Worm (Caenorhabditis elegans): Measurements from ENCODE around the gene iglr-1.
A peak's percentile ranks its signal among the peaks of the same experiment; 100 is the strongest.

iglr-1 gene

ce11 chrX:14946464-14947354 is 44.5 kb downstream of the iglr-1 start (continued):
- no peak for TF ChIP-seq lin-39 (tag; optimal IDR thresholded peaks at IDR 0.05)
- no peak for TF ChIP-seq nhr-11 (tag; optimal IDR thresholded peaks at IDR 0.05)
- peak; percentile 20 for TF ChIP-seq skn-1 (tag; optimal IDR thresholded peaks at IDR 0.05)

ce11 chrX:14946217-14946463 is 45.0 kb downstream of the iglr-1 start, which contains the start of gene mrp-5:
Gene mrp-5, minus strand, starts transcription at chrX:14946317.
- TF ChIP-seq snpc-4 (tag; optimal IDR thresholded peaks at IDR 0.05) (no peak), fkh-4 (tag; optimal IDR thresholded peaks at IDR 0.05; ENCODE audit: borderline replicate concordance) (no peak), nhr-84 (tag; optimal IDR thresholded peaks at IDR 0.05) (no peak), aha-1 (tag; optimal IDR thresholded peaks at IDR 0.05) (no peak), efl-1 (optimal IDR thresholded peaks at IDR 0.05) (no peak), efl-1 (GFP tag; optimal IDR thresholded peaks at IDR 0.05 in 1 of 2) (no peak), mep-1 (tag; optimal IDR thresholded peaks at IDR 0.05) (no peak), ceh-88 (GFP tag; IDR thresholded peaks at IDR 0.05) (no peak), mdl-1 (tag; optimal IDR thresholded peaks at IDR 0.05) (no peak), rnt-1 (tag; optimal IDR thresholded peaks at IDR 0.05) (no peak), hlh-17 (GFP tag; optimal IDR thresholded peaks at IDR 0.05; ENCODE audit: borderline replicate concordance) (no peak), lin-39 (tag; optimal IDR thresholded peaks at IDR 0.05) (no peak), nhr-77 (tag; optimal IDR thresholded peaks at IDR 0.05) (no peak), unc-98 (GFP tag; IDR thresholded peaks at IDR 0.05) (no peak), zip-4 (GFP tag; optimal IDR thresholded peaks at IDR 0.05) (no peak)

- TF ChIP-seq snpc-4 (tag; optimal IDR thresholded peaks at IDR 0.05) (peak; percentile 87), nhr-71 (tag; optimal IDR thresholded peaks at IDR 0.05) (peak; percentile 9), nhr-85 (tag) (peak; percentile 39), C34B4.2 (tag; optimal IDR thresholded peaks at IDR 0.05) (no peak)
Measured at ce11 chrX:14938188-14938587, 53.0 kb downstream of the iglr-1 start.

Data from whole organism, L1 larva.